Fruit fly (Drosophila melanogaster): Measurements from ENCODE around the gene CG31523.

Gene CG31523

dm6 chr3R:4478220-4479037 lies 578 bp downstream of the CG31523 start (continued):
- peak; percentile 61 for TF ChIP-seq HmgZ (tag; optimal IDR thresholded peaks at IDR 0.05)
- TF ChIP-seq CG4328 (GFP tag; optimal IDR thresholded peaks at IDR 0.05), result peak; percentile 48
- TF ChIP-seq HHEX (GFP tag; optimal IDR thresholded peaks at IDR 0.05), result peak; percentile 91
- no peak for TF ChIP-seq CG7271 (tag; optimal IDR thresholded peaks at IDR 0.05)
- TF ChIP-seq CG9876 (GFP tag; optimal IDR thresholded peaks at IDR 0.05), result peak; percentile 63
- TF ChIP-seq gcm2 (GFP tag; optimal IDR thresholded peaks at IDR 0.05), result peak; percentile 82
- peak; percentile 88 to 92 for TF ChIP-seq dpn (GFP tag; optimal IDR thresholded peaks at IDR 0.05)
- no peak for TF ChIP-seq Gsc (GFP tag; IDR thresholded peaks at IDR 0.05)
- peak; percentile 85 for TF ChIP-seq CG12744 (GFP tag; optimal IDR thresholded peaks at IDR 0.05)
- peak; percentile 86 for TF ChIP-seq pho (GFP tag; optimal IDR thresholded peaks at IDR 0.05)
- no peak for TF ChIP-seq CG16813 (GFP tag; IDR thresholded peaks at IDR 0.05; ENCODE audit: partially characterized antibody)
- TF ChIP-seq CG9817 (tag; optimal IDR thresholded peaks at IDR 0.05), result peak; percentile 76
- TF ChIP-seq HLH54F (GFP tag; optimal IDR thresholded peaks at IDR 0.05), result peak; percentile 86
- peak; percentile 82 for TF ChIP-seq C15 (GFP tag; IDR thresholded peaks at IDR 0.05)
- TF ChIP-seq dati (GFP tag; IDR thresholded peaks at IDR 0.05), result peak; percentile 81
- TF ChIP-seq lilli (GFP tag; optimal IDR thresholded peaks at IDR 0.05), result peak; percentile 92
- TF ChIP-seq Nf-YB (GFP tag; optimal IDR thresholded peaks at IDR 0.05), result peak; percentile 40

DNA sequence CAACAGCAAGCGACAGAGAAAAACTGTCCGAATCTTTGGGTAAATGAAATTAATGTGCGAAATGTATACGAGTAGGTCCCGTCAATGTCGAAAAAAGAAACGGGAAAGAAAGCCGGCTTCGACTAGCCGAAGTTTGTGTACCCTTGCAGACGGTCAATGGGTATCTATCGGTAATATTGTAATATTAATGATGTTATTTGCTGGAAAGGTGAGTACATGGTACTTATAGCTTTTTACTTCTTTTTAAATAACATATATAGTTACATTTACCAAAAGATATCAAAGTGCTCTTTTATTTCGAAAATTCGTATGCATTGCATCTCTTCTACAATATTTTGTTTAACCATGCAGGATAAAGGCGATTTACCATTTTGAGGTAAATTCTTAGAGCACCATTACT lies 3.0 kb downstream of the CG31523 start:
- TF ChIP-seq CG6254 (GFP tag; optimal IDR thresholded peaks at IDR 0.05), result no peak
- TF ChIP-seq D19A (tag; optimal IDR thresholded peaks at IDR 0.05), result peak; percentile 78
- TF ChIP-seq sens-2 (GFP tag; IDR thresholded peaks at IDR 0.05), result no peak
- TF ChIP-seq sens (GFP tag), result peak; percentile 69

dm6 chr3R:4475378-4475777 lies 3.6 kb downstream of the CG31523 start:
- no peak for TF ChIP-seq Mes4 (GFP tag; optimal IDR thresholded peaks at IDR 0.05)
- TF ChIP-seq toy (GFP tag; IDR thresholded peaks at IDR 0.05), result no peak
- no peak for TF ChIP-seq ara (GFP tag; IDR thresholded peaks at IDR 0.05)
- no peak for TF ChIP-seq CG14710 (tag; optimal IDR thresholded peaks at IDR 0.05)
- no peak for TF ChIP-seq HLH54F (GFP tag; optimal IDR thresholded peaks at IDR 0.05)
- no peak for TF ChIP-seq B-H1 (GFP tag; IDR thresholded peaks at IDR 0.05)
- no peak for TF ChIP-seq YL-1 (GFP tag; optimal IDR thresholded peaks at IDR 0.05)
- no peak for TF ChIP-seq eyg (GFP tag; optimal IDR thresholded peaks at IDR 0.05)
- no peak for TF ChIP-seq NFAT (GFP tag; IDR thresholded peaks at IDR 0.05)
- no peak for TF ChIP-seq CG16779 (GFP tag; IDR thresholded peaks at IDR 0.05)
- TF ChIP-seq rib (GFP tag; IDR thresholded peaks at IDR 0.05), result 0 out of 2 replicates have a peak, but pooled peaks have one; percentile 34
- no peak for TF ChIP-seq CG7987 (GFP tag; optimal IDR thresholded peaks at IDR 0.05)
- peak in 1 of 2 experiments; percentile 84 for TF ChIP-seq Hr78 (GFP tag; optimal IDR thresholded peaks at IDR 0.05)
- no peak for TF ChIP-seq nom (GFP tag; optimal IDR thresholded peaks at IDR 0.05)
- no peak for TF ChIP-seq CG17568 (GFP tag; optimal IDR thresholded peaks at IDR 0.05)
- no peak for TF ChIP-seq CrebB (tag; optimal IDR thresholded peaks at IDR 0.05)
- peak; percentile 87 for TF ChIP-seq Blimp-1 (GFP tag; optimal IDR thresholded peaks at IDR 0.05)
- TF ChIP-seq CG2199 (GFP tag; IDR thresholded peaks at IDR 0.05), result 0 out of 3 replicates have a peak, but pooled peaks have one; percentile 38
- no peak for TF ChIP-seq kah (GFP tag; optimal IDR thresholded peaks at IDR 0.05)
- 0 out of 2 replicates have a peak, but pooled peaks have one; percentile 39 for TF ChIP-seq vvl (GFP tag; IDR thresholded peaks at IDR 0.05)
- TF ChIP-seq kni (GFP tag; optimal IDR thresholded peaks at IDR 0.05), result peak; percentile 42
- no peak for TF ChIP-seq prd (optimal IDR thresholded peaks at IDR 0.05)
- TF ChIP-seq prd (GFP tag; IDR thresholded peaks at IDR 0.05), result no peak
- no peak for TF ChIP-seq wdn (GFP tag; IDR thresholded peaks at IDR 0.05)
- TF ChIP-seq CG6813 (GFP tag; optimal IDR thresholded peaks at IDR 0.05), result no peak
- TF ChIP-seq crp (GFP tag; optimal IDR thresholded peaks at IDR 0.05), result no peak
